Worm (Caenorhabditis elegans): ENCODE measurements around the gene C23F12.9.

The C23F12.9 gene

DNA sequence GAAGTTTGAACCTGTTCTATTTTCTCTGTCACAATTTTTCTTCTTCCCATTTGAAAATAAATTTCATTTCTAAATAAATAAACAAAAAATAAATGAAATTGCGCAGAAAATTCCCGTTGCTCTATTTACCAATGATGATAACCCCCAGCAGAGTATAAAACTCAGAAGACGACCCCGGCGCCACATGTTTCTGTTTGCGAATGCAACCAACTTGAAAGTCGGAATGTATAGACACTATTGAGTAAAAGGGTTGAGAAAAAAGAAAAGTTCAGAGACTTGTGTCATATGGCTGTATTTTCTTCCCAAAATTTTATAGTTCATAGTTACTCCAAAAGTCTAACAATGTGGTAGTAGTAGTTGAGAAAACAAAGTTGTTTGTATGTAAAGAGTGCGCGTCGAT, 17.8 kb downstream of the C23F12.9 start:
- no peak for TF ChIP-seq ztf-23 (GFP tag; IDR thresholded peaks at IDR 0.05)
- TF ChIP-seq ztf-29 (GFP tag; IDR thresholded peaks at IDR 0.05), result no peak
- no peak for TF ChIP-seq klf-2 (GFP tag; conservative IDR thresholded peaks at IDR 0.05)
- no peak for TF ChIP-seq T22C8.4 (GFP tag; IDR thresholded peaks at IDR 0.05)
- no peak for TF ChIP-seq tab-1 (GFP tag; IDR thresholded peaks at IDR 0.05)

DNA sequence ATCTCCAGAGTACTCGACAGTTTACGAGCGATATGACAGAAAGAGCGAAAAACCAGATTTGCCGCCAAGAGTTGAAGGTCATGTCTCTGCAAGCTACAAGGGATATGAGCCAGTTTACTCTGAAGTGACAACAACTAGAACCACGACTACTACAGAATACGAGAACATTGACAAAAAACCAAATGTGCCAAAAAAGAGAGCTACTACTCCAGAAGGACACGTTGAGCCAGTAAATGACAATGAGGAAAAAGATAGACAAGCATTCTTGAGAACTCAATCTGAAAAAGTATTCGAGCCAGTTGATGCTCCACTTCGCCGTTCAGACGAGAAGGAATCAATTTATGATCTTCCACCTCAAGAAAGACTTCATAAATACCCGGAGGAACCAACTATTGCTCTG, 23.5 kb downstream of the C23F12.9 start:
- no peak for TF ChIP-seq ztf-29 (GFP tag; IDR thresholded peaks at IDR 0.05)
- TF ChIP-seq ztf-23 (GFP tag; IDR thresholded peaks at IDR 0.05), result no peak
- TF ChIP-seq klf-2 (GFP tag; conservative IDR thresholded peaks at IDR 0.05), result no peak
- no peak for TF ChIP-seq flt-1 (GFP tag; IDR thresholded peaks at IDR 0.05)
- TF ChIP-seq med-1 (GFP tag; optimal IDR thresholded peaks at IDR 0.05; ENCODE audit: insufficient read depth), result no peak
- no peak for TF ChIP-seq T22C8.4 (GFP tag; IDR thresholded peaks at IDR 0.05)
- TF ChIP-seq cog-1 (tag; optimal IDR thresholded peaks at IDR 0.05), result no peak
- no peak for TF ChIP-seq tab-1 (GFP tag; IDR thresholded peaks at IDR 0.05)
- TF ChIP-seq ref-1 (GFP tag; conservative IDR thresholded peaks at IDR 0.05), result no peak

DNA sequence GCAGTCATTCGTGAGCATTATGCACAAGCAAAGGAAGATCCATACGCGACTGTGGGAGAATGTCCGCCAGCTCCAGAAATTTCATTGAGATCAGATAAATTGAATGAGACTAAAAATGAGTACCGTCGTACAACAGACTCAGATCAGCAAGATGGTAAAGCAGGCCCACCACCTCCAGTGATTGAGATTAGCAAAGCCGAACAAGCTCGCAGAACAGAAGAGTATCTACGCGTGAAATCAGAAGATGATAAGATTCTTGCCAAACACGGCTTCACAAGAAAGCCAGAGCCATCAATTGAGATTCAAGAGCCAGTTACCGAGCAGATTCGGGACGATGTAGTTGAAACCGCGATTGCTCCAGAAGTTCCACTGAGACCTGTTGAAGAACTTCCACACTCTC, 24.1 kb downstream of the C23F12.9 start:
- TF ChIP-seq flt-1 (GFP tag; IDR thresholded peaks at IDR 0.05) (no peak), tab-1 (GFP tag; IDR thresholded peaks at IDR 0.05) (no peak), ref-1 (GFP tag; conservative IDR thresholded peaks at IDR 0.05) (no peak), ztf-29 (GFP tag; IDR thresholded peaks at IDR 0.05) (no peak), T22C8.4 (GFP tag; IDR thresholded peaks at IDR 0.05) (no peak), ztf-23 (GFP tag; IDR thresholded peaks at IDR 0.05) (no peak)

DNA sequence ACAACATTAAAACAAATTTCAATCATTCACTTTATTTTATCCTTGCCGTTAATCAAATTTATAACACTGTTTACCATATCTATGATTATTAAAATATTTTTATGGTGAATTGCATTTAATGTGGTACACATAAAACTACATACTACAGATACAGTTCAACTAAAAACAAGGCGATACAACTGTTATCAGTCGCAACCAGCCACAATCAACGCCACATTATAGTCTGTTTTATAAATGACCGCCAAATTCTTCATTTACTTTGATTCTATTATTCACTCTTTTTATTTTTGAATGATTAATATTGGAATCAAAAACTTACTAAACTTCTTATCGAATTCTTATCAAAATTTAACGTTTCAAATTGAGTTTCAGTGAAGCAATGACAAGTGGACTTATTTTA, 34.2 kb downstream of the C23F12.9 start, which contains the start of gene B0272.4:
Gene B0272.4, plus strand, starts transcription at position 373 of the 400 bp plus-strand sequence.
- no peak for TF ChIP-seq cog-1 (tag; optimal IDR thresholded peaks at IDR 0.05)
- TF ChIP-seq flt-1 (GFP tag; IDR thresholded peaks at IDR 0.05), result no peak
- TF ChIP-seq ztf-29 (GFP tag; IDR thresholded peaks at IDR 0.05), result no peak
- no peak for TF ChIP-seq tab-1 (GFP tag; IDR thresholded peaks at IDR 0.05)

DNA sequence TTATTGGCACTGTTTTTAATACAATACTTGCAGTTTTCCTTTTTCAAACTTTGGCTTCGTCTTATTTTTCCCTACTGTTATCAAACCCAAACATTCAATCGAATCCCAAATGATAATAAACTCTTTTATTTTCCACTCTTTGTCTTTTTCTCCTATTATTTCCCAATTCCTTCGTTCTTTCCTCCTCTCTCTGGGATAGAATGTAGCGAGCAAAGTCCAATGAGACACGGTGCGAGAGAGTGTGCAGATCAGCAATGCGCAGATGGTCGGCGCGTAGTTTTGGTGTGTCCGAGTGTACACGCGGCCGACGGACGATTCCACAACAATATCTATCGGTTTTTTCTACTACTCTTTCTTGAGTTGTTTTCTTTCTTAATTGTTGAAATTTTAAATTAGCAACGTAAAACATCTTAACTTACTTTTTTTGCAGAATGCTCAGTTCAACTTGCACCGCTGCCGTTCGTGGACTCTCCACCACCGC, 37.2 kb downstream of the C23F12.9 start, which contains the start of gene B0272.3:
Gene B0272.3, plus strand, starts transcription at position 431 of the 481 bp plus-strand sequence.
- peak; percentile 17 for TF ChIP-seq cog-1 (tag; optimal IDR thresholded peaks at IDR 0.05)
- TF ChIP-seq ztf-23 (GFP tag; IDR thresholded peaks at IDR 0.05), result no peak
- no peak for TF ChIP-seq ref-1 (GFP tag; conservative IDR thresholded peaks at IDR 0.05)
- no peak for TF ChIP-seq klf-2 (GFP tag; conservative IDR thresholded peaks at IDR 0.05)

DNA sequence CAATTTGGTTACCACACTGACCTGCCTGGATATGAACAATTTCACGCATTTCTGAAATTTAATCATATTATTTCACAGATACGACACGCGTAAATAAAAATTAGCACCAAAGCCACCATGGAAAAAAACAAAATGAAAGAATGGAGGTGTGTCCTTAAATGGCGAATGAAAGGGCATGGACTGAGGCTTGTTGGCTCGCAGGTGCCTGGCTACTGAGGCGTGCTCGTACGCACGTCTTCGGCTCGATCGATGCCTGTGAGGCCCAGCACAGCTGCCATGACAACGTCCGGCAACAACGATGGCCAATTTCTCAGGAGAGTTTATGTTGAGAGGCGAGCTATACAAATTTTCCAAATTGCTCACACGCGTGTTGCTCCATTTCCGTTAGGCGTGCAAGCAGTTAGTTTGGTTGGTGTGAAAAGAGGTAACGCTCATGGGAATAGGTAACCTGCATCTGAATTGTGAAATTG, 43.0 kb downstream of the C23F12.9 start, which contains the start of gene tbb-4:
Gene tbb-4, minus strand, starts transcription at position 51 of the 470 bp plus-strand sequence.
- no peak for TF ChIP-seq cog-1 (tag; optimal IDR thresholded peaks at IDR 0.05)
- no peak for TF ChIP-seq T22C8.4 (GFP tag; IDR thresholded peaks at IDR 0.05)
- no peak for TF ChIP-seq ztf-23 (GFP tag; IDR thresholded peaks at IDR 0.05)
- TF ChIP-seq flt-1 (GFP tag; IDR thresholded peaks at IDR 0.05), result no peak
- TF ChIP-seq ref-1 (GFP tag; conservative IDR thresholded peaks at IDR 0.05), result no peak
- no peak for TF ChIP-seq ztf-29 (GFP tag; IDR thresholded peaks at IDR 0.05)
- no peak for TF ChIP-seq med-1 (GFP tag; optimal IDR thresholded peaks at IDR 0.05; ENCODE audit: insufficient read depth)
- no peak for TF ChIP-seq tab-1 (GFP tag; IDR thresholded peaks at IDR 0.05)
- no peak for TF ChIP-seq klf-2 (GFP tag; conservative IDR thresholded peaks at IDR 0.05)

DNA sequence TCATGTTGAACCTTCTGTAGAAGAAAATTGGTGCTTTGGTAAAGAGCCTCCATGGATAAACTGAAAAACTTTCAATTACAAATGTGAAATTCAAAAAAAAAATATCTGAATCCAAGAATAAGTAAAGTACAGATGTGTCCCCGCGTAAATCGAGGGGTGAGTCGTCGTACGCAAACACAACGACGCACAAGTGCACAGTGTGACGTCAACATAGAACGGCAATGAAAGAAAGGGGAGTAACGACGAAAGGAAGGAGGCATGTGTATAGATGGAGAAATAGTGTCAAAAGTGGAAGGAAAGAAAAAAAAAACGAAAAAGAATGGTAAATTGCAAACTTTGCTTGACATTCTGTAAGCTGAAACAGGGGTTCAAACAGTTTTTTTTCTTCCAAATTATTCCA, 47.7 kb downstream of the C23F12.9 start, which contains the start of gene memb-1:
Gene memb-1, minus strand, starts transcription at position 60 of the 400 bp plus-strand sequence.
- peak; percentile 32 for TF ChIP-seq cog-1 (tag; optimal IDR thresholded peaks at IDR 0.05)
- no peak for TF ChIP-seq tab-1 (GFP tag; IDR thresholded peaks at IDR 0.05)

DNA sequence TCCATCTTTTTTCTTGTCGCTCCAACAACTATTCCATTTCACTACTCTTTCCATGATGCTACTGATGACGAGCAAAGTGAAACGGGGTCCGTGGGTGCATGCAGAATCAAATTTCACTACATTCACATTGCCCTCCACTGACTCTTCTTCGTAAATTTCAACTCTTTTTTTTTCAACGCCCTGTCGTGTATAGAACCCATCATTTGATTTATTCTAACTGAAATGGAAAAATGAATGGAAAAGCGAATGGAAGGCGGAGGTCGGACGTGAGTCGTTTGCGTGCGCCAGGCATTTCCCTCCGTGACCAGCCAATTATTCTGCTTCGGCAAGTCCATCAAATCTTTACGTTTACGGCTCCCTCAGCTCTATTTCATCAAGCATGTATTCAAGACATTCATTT, 50.0 kb downstream of the C23F12.9 start:
- TF ChIP-seq ref-1 (GFP tag; conservative IDR thresholded peaks at IDR 0.05) (no peak), ztf-23 (GFP tag; IDR thresholded peaks at IDR 0.05) (no peak), ztf-29 (GFP tag; IDR thresholded peaks at IDR 0.05) (no peak), flt-1 (GFP tag; IDR thresholded peaks at IDR 0.05) (no peak)
